Worm (Caenorhabditis elegans): ENCODE data around the gene K02E10.4.

ce11 chrX:2516949-2517696 is 34.1 kb downstream of the K02E10.4 start:
- TF ChIP-seq him-1 (tag; optimal IDR thresholded peaks at IDR 0.05), result no peak
- TF ChIP-seq W03F9.2 (tag; optimal IDR thresholded peaks at IDR 0.05), result no peak
- no peak for TF ChIP-seq dao-5 (tag; optimal IDR thresholded peaks at IDR 0.05)

Measured in whole organism, L4/young adult.